Worm (Caenorhabditis elegans): ENCODE results near the gene nhr-70.

Gene nhr-70

DNA sequence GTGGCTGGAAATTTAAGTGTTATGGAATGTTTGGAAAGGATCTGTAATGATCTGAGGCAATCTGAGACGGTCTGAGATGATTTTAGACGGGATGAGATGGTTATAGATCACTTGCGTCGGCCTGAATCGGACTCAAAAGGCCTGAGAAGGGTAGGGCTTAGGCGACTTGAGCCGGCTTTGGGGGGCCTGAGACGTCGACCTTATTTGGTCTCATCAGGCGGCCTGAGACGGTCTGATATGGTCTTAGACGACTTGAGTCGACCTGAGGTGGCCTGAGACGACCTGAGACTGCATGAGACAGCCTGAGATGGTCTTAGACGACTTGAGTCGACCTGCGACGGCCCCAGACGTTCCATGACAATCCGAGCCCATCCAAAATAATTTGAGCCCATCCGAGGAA, 40.0 kb downstream of the nhr-70 start:
- no peak for TF ChIP-seq B0310.2 (tag; optimal IDR thresholded peaks at IDR 0.05)
- TF ChIP-seq hnd-1 (tag; optimal IDR thresholded peaks at IDR 0.05): no peak
- TF ChIP-seq hmbx-1 (tag; optimal IDR thresholded peaks at IDR 0.05): no peak
- no peak for TF ChIP-seq scrt-1 (GFP tag; IDR thresholded peaks at IDR 0.05)
- no peak for TF ChIP-seq F13C5.2 (tag; optimal IDR thresholded peaks at IDR 0.05)
- no peak for TF ChIP-seq ets-7 (tag; optimal IDR thresholded peaks at IDR 0.05)
- TF ChIP-seq tra-4 (tag; optimal IDR thresholded peaks at IDR 0.05): no peak
- TF ChIP-seq hmg-4 (GFP tag; optimal IDR thresholded peaks at IDR 0.05): no peak
- TF ChIP-seq tbx-37 (GFP tag; conservative IDR thresholded peaks at IDR 0.05): no peak
- no peak for TF ChIP-seq sea-1 (GFP tag; conservative IDR thresholded peaks at IDR 0.05)
- TF ChIP-seq ama-1 (optimal IDR thresholded peaks at IDR 0.05): no peak
- no peak for TF ChIP-seq ceh-36 (tag; optimal IDR thresholded peaks at IDR 0.05)
- no peak for TF ChIP-seq pes-1 (GFP tag; IDR thresholded peaks at IDR 0.05)
- no peak for TF ChIP-seq tbx-11 (GFP tag; IDR thresholded peaks at IDR 0.05)
- TF ChIP-seq flt-1 (GFP tag; IDR thresholded peaks at IDR 0.05): no peak
- TF ChIP-seq ceh-13 (GFP tag; optimal IDR thresholded peaks at IDR 0.05): no peak
- TF ChIP-seq aly-1 (tag; optimal IDR thresholded peaks at IDR 0.05): no peak

DNA sequence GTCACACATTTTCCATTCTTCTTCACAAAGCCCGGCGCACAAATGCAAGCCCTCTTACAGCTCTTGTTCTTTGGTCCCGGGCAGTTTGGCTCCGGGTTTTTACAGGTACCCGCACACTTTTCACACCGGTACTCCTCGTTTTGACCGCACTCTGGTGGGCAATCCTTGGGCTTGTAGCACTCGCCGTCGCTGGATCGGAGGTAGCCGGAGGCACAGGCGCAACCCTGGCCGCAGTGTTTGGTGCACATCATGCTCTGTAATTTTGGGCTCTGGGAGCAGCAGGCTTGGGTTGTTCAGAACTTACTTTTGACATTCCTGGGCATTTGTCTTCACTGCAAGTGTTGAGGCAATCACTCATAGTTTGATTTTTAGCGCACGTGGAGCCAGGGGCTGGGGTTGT, 41.0 kb downstream of the nhr-70 start:
- TF ChIP-seq pes-1 (GFP tag; IDR thresholded peaks at IDR 0.05) (no peak), hmg-4 (GFP tag; optimal IDR thresholded peaks at IDR 0.05) (no peak), hnd-1 (tag; optimal IDR thresholded peaks at IDR 0.05) (no peak), aly-1 (tag; optimal IDR thresholded peaks at IDR 0.05) (no peak), ceh-13 (GFP tag; optimal IDR thresholded peaks at IDR 0.05) (no peak)

ce11 chrV:18658914-18659313, 42.5 kb downstream of the nhr-70 start:
- TF ChIP-seq F13C5.2 (tag; optimal IDR thresholded peaks at IDR 0.05) (no peak), tra-4 (tag; optimal IDR thresholded peaks at IDR 0.05) (no peak), hmg-4 (GFP tag; optimal IDR thresholded peaks at IDR 0.05) (no peak)

DNA sequence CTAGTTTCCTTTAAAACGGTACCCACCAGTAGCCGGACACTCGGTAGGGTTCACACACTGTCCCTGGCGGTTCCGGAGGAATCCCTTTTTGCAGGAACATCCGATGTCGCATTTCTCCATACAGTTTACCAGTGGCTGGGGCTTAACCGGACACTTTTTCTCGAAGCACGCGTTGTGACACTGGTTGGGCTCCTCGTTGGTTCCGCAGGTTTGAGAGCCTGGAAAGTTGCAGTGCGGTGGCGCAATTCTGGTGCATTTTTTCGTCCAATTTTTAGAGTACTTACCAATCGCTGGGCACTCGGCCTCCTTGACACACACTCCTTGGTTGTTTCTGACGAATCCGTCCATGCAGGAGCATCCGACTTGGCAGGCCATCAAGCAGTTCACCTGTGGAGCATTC, 45.9 kb downstream of the nhr-70 start:
- TF ChIP-seq hmbx-1 (tag; optimal IDR thresholded peaks at IDR 0.05): no peak
- TF ChIP-seq ama-1 (optimal IDR thresholded peaks at IDR 0.05): no peak
- TF ChIP-seq ceh-36 (tag; optimal IDR thresholded peaks at IDR 0.05): no peak
- no peak for TF ChIP-seq ets-7 (tag; optimal IDR thresholded peaks at IDR 0.05)
- TF ChIP-seq F13C5.2 (tag; optimal IDR thresholded peaks at IDR 0.05): no peak
- no peak for TF ChIP-seq pes-1 (GFP tag; IDR thresholded peaks at IDR 0.05)

DNA sequence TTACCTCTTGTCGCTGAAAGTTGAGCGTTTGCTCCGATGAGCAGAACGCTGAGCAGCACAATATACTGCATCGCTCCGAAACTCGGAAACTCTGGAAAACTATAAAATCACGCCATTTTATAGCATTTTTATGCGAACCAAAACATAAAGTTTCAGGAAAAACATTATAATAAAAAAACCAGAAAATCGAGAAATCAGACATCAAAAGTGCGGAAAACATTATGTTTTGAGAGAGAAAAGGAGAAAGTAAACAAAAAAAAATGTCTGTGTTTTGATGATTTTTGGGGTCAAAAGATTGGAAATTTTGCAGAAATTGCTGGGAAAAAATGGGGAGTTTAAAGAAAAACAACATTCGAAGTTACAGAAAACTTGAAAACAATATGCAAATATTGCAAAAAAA, 47.6 kb downstream of the nhr-70 start, which contains the start of gene Y69H2.3:
TSS of gene Y69H2.3 (minus strand) at position 101 of the 400 bp plus-strand sequence.
- TF ChIP-seq flt-1 (GFP tag; IDR thresholded peaks at IDR 0.05) (no peak), pes-1 (GFP tag; IDR thresholded peaks at IDR 0.05) (no peak), ama-1 (optimal IDR thresholded peaks at IDR 0.05) (no peak), ceh-36 (tag; optimal IDR thresholded peaks at IDR 0.05) (no peak), ets-7 (tag; optimal IDR thresholded peaks at IDR 0.05) (no peak), hmg-4 (GFP tag; optimal IDR thresholded peaks at IDR 0.05) (no peak), tbx-11 (GFP tag; IDR thresholded peaks at IDR 0.05) (no peak), aly-1 (tag; optimal IDR thresholded peaks at IDR 0.05) (no peak), sea-1 (GFP tag; conservative IDR thresholded peaks at IDR 0.05) (no peak), ceh-13 (GFP tag; optimal IDR thresholded peaks at IDR 0.05) (no peak), scrt-1 (GFP tag; IDR thresholded peaks at IDR 0.05) (no peak), B0310.2 (tag; optimal IDR thresholded peaks at IDR 0.05) (no peak), F13C5.2 (tag; optimal IDR thresholded peaks at IDR 0.05) (no peak), tra-4 (tag; optimal IDR thresholded peaks at IDR 0.05) (no peak), hmbx-1 (tag; optimal IDR thresholded peaks at IDR 0.05) (no peak), hnd-1 (tag; optimal IDR thresholded peaks at IDR 0.05) (no peak)

DNA sequence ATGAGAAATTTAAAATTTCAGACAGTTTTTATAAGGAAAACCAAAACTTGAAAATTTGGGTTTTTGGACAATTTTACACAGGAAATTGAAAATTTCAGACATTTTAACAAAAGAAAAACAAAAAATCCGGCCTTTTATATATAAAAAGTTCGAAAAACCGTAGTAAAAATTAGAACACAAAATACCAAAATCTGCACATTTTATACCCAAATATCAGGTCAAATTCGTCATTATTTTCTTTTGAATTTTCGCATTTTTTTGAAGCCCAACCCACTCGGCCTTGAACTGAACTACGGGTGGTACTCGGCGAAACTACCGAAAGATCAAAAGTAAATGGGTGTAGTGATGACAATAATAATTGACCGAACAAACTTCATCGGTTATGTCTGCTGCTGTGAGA, 50.8 kb downstream of the nhr-70 start:
- TF ChIP-seq B0310.2 (tag; optimal IDR thresholded peaks at IDR 0.05) (no peak), pes-1 (GFP tag; IDR thresholded peaks at IDR 0.05) (no peak), F13C5.2 (tag; optimal IDR thresholded peaks at IDR 0.05) (no peak), ama-1 (optimal IDR thresholded peaks at IDR 0.05) (no peak), hmg-4 (GFP tag; optimal IDR thresholded peaks at IDR 0.05) (no peak), sea-1 (GFP tag; conservative IDR thresholded peaks at IDR 0.05) (no peak), flt-1 (GFP tag; IDR thresholded peaks at IDR 0.05) (no peak), ceh-36 (tag; optimal IDR thresholded peaks at IDR 0.05) (no peak), hnd-1 (tag; optimal IDR thresholded peaks at IDR 0.05) (no peak), aly-1 (tag; optimal IDR thresholded peaks at IDR 0.05) (no peak), ceh-13 (GFP tag; optimal IDR thresholded peaks at IDR 0.05) (no peak), tbx-11 (GFP tag; IDR thresholded peaks at IDR 0.05) (no peak), scrt-1 (GFP tag; IDR thresholded peaks at IDR 0.05) (no peak), tra-4 (tag; optimal IDR thresholded peaks at IDR 0.05) (no peak), hmbx-1 (tag; optimal IDR thresholded peaks at IDR 0.05) (no peak), tbx-37 (GFP tag; conservative IDR thresholded peaks at IDR 0.05) (no peak), ets-7 (tag; optimal IDR thresholded peaks at IDR 0.05) (no peak)
